Worm (Caenorhabditis elegans) whole organism, L4 larva: Measurements from ENCODE around the gene cnt-2.
A peak's percentile ranks its signal among the peaks of the same experiment; 100 is the strongest.

Experiments used
- F26F4.8 ChIP-seq: fragments of 200-800 bp; sonication (Bioruptor generic); conservative IDR thresholded peaks from 2 replicates; pipeline ENCODE4 v1.3.6; 2022; ENCODE audit warnings: missing genetic modification characterization, missing compliant biosample characterization
- F44E2.7 ChIP-seq: fragments of 200-800 bp; sonication (Bioruptor generic); IDR thresholded peaks from 2 replicates; pipeline ENCODE4 v2.1.2; 2022; ENCODE audit warnings: missing genetic modification characterization, missing compliant biosample characterization
- F49E8.2 ChIP-seq: sonication (generic microtip); optimal IDR thresholded peaks from 2 replicates; lab custom pipeline; 2016; ENCODE audit warnings: missing compliant biosample characterization, mild to moderate bottlenecking, missing genetic modification characterization, borderline replicate concordance
- ZK546.5 ChIP-seq, 2 experiments: sonication (generic microtip); optimal IDR thresholded peaks; 2 replicates each; lab custom pipeline; 2017; ENCODE audit warnings: missing biosample characterization in 2 of 2, missing genetic modification characterization in 2 of 2
- aha-1 ChIP-seq: fragments of 150-350 bp; peaks from one replicate; lab custom pipeline; 2014; ENCODE audit warnings: missing biosample characterization, missing genetic modification characterization
- ceh-62 ChIP-seq: sonication (generic microtip); optimal IDR thresholded peaks from 2 replicates; lab custom pipeline; 2017; ENCODE audit warnings: missing biosample characterization, missing genetic modification characterization
- daf-16 ChIP-seq, 3 experiments: sonication (generic microtip); optimal IDR thresholded peaks; 2 replicates each; lab custom pipeline; 2016 to 2017; ENCODE audit warnings: missing genetic modification characterization in 3 of 3, missing genetic modification reagents in 3 of 3, mild to moderate bottlenecking in 2 of 3, missing compliant biosample characterization in 2 of 3, missing biosample characterization in 1 of 3, moderate library complexity in 1 of 3
- daf-19 ChIP-seq: fragments of 200-800 bp; sonication (Bioruptor generic); conservative IDR thresholded peaks from 2 replicates; pipeline ENCODE4 v1.3.6; 2022; ENCODE audit warnings: missing genetic modification characterization, missing compliant biosample characterization
- dmd-6 ChIP-seq: fragments of 200-800 bp; sonication (Bioruptor generic); IDR thresholded peaks from 2 replicates; pipeline ENCODE4 v1.3.6; 2022; ENCODE audit warnings: missing genetic modification reagents, missing genetic modification characterization, missing compliant biosample characterization
- dmd-8 ChIP-seq: fragments of 200-800 bp; sonication (Bioruptor generic); IDR thresholded peaks from 2 replicates; pipeline ENCODE4 v1.3.6; 2022; ENCODE audit warnings: missing genetic modification characterization, missing compliant biosample characterization
- egl-27 ChIP-seq: sonication (generic microtip); optimal IDR thresholded peaks from 3 replicates; lab custom pipeline; 2017; ENCODE audit warnings: missing biosample characterization, missing genetic modification reagents, missing genetic modification characterization
- egl-43 ChIP-seq: fragments of 200-800 bp; sonication (Bioruptor generic); IDR thresholded peaks from 2 replicates; pipeline ENCODE4 v1.3.6; 2022; ENCODE audit warnings: missing genetic modification reagents, missing genetic modification characterization, missing compliant biosample characterization
- fkh-10 ChIP-seq: fragments of 150-350 bp; optimal IDR thresholded peaks from 2 replicates; lab custom pipeline; 2014; ENCODE audit warnings: missing biosample characterization, missing genetic modification reagents, missing genetic modification characterization
- hif-1 ChIP-seq, 2 experiments: sonication (generic microtip); optimal IDR thresholded peaks; 2 replicates each; lab custom pipeline; 2016 to 2017; ENCODE audit warnings: missing compliant biosample characterization in 2 of 2, missing genetic modification characterization in 2 of 2, missing genetic modification reagents in 2 of 2, missing genotype in 2 of 2, mild to moderate bottlenecking in 1 of 2
- hlh-30 ChIP-seq: sonication (generic microtip); optimal IDR thresholded peaks from 2 replicates; lab custom pipeline; 2017; ENCODE audit warnings: antibody characterized with exemption, mild to moderate bottlenecking, missing genetic modification characterization, missing compliant biosample characterization; ENCODE audit not compliant: insufficient read depth
- lin-15B ChIP-seq: fragments of 150-350 bp; sonication (generic microtip); optimal IDR thresholded peaks from 3 replicates; lab custom pipeline; 2014; ENCODE audit warnings: missing biosample characterization, missing genetic modification characterization
- lin-39 ChIP-seq: fragments of 150-350 bp; optimal IDR thresholded peaks from 2 replicates; lab custom pipeline; 2014; ENCODE audit warnings: missing biosample characterization, missing genetic modification reagents, missing genetic modification characterization
- lsy-2 ChIP-seq, 2 experiments: fragments of 150-350 bp in 1 of 2; sonication (generic microtip) in 1 of 2; optimal IDR thresholded peaks; 2 replicates each; lab custom pipeline; 2014 to 2017; ENCODE audit warnings: missing biosample characterization in 2 of 2, missing genetic modification characterization in 2 of 2
- madf-5 ChIP-seq, 2 experiments: fragments of 200-800 bp; sonication (Bioruptor generic); IDR thresholded peaks; 2 replicates each; pipeline ENCODE4 v1.3.6; 2022; ENCODE audit warnings: missing compliant biosample characterization in 2 of 2, missing genetic modification characterization in 2 of 2
- mdl-1 ChIP-seq, 2 experiments: fragments of 150-350 bp in 1 of 2; sonication (generic microtip) in 1 of 2; optimal IDR thresholded peaks; 2 replicates each; lab custom pipeline; 2014 to 2017; ENCODE audit warnings: missing biosample characterization in 2 of 2, missing genetic modification characterization in 2 of 2
- nhr-237 ChIP-seq: sonication (generic microtip); optimal IDR thresholded peaks from 2 replicates; lab custom pipeline; 2017; ENCODE audit warnings: missing biosample characterization, missing genetic modification characterization
- nhr-28 ChIP-seq: fragments of 150-350 bp; optimal IDR thresholded peaks from 2 replicates; lab custom pipeline; 2014; ENCODE audit warnings: missing biosample characterization, missing genetic modification characterization
- nhr-76 ChIP-seq: fragments of 150-350 bp; optimal IDR thresholded peaks from 2 replicates; lab custom pipeline; 2014; ENCODE audit warnings: missing biosample characterization, missing genetic modification characterization
- nhr-77 ChIP-seq: fragments of 150-350 bp; optimal IDR thresholded peaks from 2 replicates; lab custom pipeline; 2014; ENCODE audit warnings: missing biosample characterization, missing genetic modification characterization
- pha-4 ChIP-seq, 2 experiments: fragments of 150-350 bp in 1 of 2; fragments of 200-800 bp in 1 of 2; sonication (Bioruptor generic) in 1 of 2; IDR thresholded peaks in 1 of 2; optimal IDR thresholded peaks in 1 of 2; 2 replicates each; pipeline versions ENCODE4 v1.3.6 to Lab custom; 2014 to 2022; ENCODE audit warnings: missing genetic modification characterization in 2 of 2, missing genetic modification reagents in 2 of 2, missing biosample characterization in 1 of 2, missing compliant biosample characterization in 1 of 2
- spr-1 ChIP-seq: sonication (generic microtip); optimal IDR thresholded peaks from 2 replicates; lab custom pipeline; 2016; ENCODE audit warnings: mild to moderate bottlenecking, missing genetic modification characterization, missing compliant biosample characterization
- tag-97 ChIP-seq: fragments of 200-800 bp; sonication (Bioruptor generic); IDR thresholded peaks from 2 replicates; pipeline ENCODE4 v1.3.6; 2022; ENCODE audit warnings: missing genetic modification characterization, missing compliant biosample characterization
- unc-62 ChIP-seq, 3 experiments: fragments of 150-350 bp in 1 of 3; sonication (generic microtip); optimal IDR thresholded peaks in 2 of 3; peaks in 1 of 3; 1 replicate in 1 of 3; 2 replicates in 2 of 3; lab custom pipeline; 2014 to 2017; ENCODE audit warnings: missing biosample characterization in 3 of 3, missing genetic modification characterization in 3 of 3, missing genetic modification reagents in 3 of 3, missing genotype in 1 of 3
- zag-1 ChIP-seq: fragments of 150-350 bp; optimal IDR thresholded peaks from 2 replicates; lab custom pipeline; 2014; ENCODE audit warnings: missing biosample characterization, missing genetic modification characterization
- ztf-11 ChIP-seq: fragments of 150-350 bp; optimal IDR thresholded peaks from 2 replicates; lab custom pipeline; 2014; ENCODE audit warnings: missing biosample characterization, missing genetic modification characterization

cnt-2 gene

ce11 chrIII:10689057-10689456 is 34.2 kb downstream of the cnt-2 start, which contains the start of gene Y39A1A.31:
Gene Y39A1A.31, minus strand, starts transcription at chrIII:10689157.
- TF ChIP-seq dmd-8 (no peak), daf-16 (GFP tag; optimal IDR thresholded peaks at IDR 0.05; lab: Kevin White, UChicago) (no peak), daf-16 (tag; optimal IDR thresholded peaks at IDR 0.05; lab: Kevin White, UChicago) (no peak), aha-1 (tag; lab: Kevin White, UChicago) (peak; percentile 64)

- no peak for TF ChIP-seq ceh-62
- TF ChIP-seq egl-27 (tag; lab: Kevin White, UChicago) = no peak
- no peak for TF ChIP-seq lin-15B
- TF ChIP-seq F44E2.7 (GFP tag; lab: Robert Waterston, UW) = no peak
- TF ChIP-seq nhr-237 (tag; lab: Kevin White, UChicago) = no peak
- TF ChIP-seq ZK546.5 (tag; optimal IDR thresholded peaks at IDR 0.05; lab: Kevin White, UChicago) = no peak
- no peak for TF ChIP-seq ztf-11 (tag; lab: Kevin White, UChicago)
- no peak for TF ChIP-seq hif-1 (tag; optimal IDR thresholded peaks at IDR 0.05; lab: Kevin White, UChicago)
- no peak for TF ChIP-seq dmd-6
- no peak for TF ChIP-seq daf-19 (GFP tag; lab: Robert Waterston, UW)
- no peak for TF ChIP-seq egl-43 (GFP tag; lab: Robert Waterston, UW)
Measured at ce11 chrIII:10691019-10691418, 36.2 kb downstream of the cnt-2 start, which contains the start of gene Y39A1A.17. Gene Y39A1A.17, minus strand, starts transcription at chrIII:10691119.

- peak; percentile 38 for TF ChIP-seq nhr-28 (tag; lab: Kevin White, UChicago)
- TF ChIP-seq mdl-1 (tag; optimal IDR thresholded peaks at IDR 0.05; lab: Kevin White, UChicago) = no peak
Measured at ce11 chrIII:10694294-10694693, 39.5 kb downstream of the cnt-2 start, which contains the start of the genes Y39A1A.18 and fmo-3. Gene Y39A1A.18, minus strand, starts transcription at chrIII:10694485. Gene fmo-3, plus strand, starts transcription at chrIII:10694681.

- TF ChIP-seq aha-1 (tag; lab: Kevin White, UChicago) (peak; percentile 83), F26F4.8 (GFP tag; lab: Robert Waterston, UW) (no peak)
Measured at ce11 chrIII:10700460-10700859, 45.6 kb downstream of the cnt-2 start, which contains the start of gene Y39A1A.20. Gene Y39A1A.20, minus strand, starts transcription at chrIII:10700560.

DNA sequence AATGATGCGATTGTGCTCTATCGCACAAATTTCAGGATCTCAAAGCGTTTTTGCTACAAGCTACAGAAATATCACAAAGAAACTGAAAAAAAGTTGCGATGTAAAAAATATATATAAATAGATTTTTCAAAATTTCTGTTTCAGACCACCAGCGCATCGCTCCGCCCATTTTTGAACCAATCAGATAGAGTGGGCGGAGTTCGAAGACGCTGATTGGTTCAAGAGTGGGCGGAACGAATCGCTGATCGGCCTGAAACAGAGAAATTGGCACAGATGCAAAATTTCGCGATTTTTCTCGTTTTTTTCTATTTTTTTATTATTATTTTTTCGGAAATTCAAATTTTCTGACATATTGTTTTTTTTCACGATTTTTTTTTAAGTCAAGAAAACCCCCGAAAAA is 48.0 kb downstream of the cnt-2 start:
- no peak for TF ChIP-seq hif-1 (tag; optimal IDR thresholded peaks at IDR 0.05; lab: Kevin White, UChicago)
- no peak for TF ChIP-seq tag-97
- TF ChIP-seq zag-1 (tag; lab: Kevin White, UChicago) = no peak
- TF ChIP-seq dmd-8 = no peak
- TF ChIP-seq nhr-76 (tag; lab: Kevin White, UChicago) = no peak
- TF ChIP-seq fkh-10 (GFP tag; lab: Kevin White, UChicago) = no peak
- TF ChIP-seq spr-1 (tag; lab: Kevin White, UChicago) = no peak
- TF ChIP-seq nhr-77 (tag; lab: Kevin White, UChicago) = no peak
- TF ChIP-seq lin-39 (tag; lab: Kevin White, UChicago) = no peak
- TF ChIP-seq pha-4 (GFP tag; IDR thresholded peaks at IDR 0.05; lab: Robert Waterston, UW) = no peak
- no peak for TF ChIP-seq pha-4 (tag; optimal IDR thresholded peaks at IDR 0.05; lab: Kevin White, UChicago)
- no peak for TF ChIP-seq F49E8.2
- TF ChIP-seq hlh-30 = no peak

ce11 chrIII:10703833-10704232 is 49.0 kb downstream of the cnt-2 start:
- TF ChIP-seq aha-1 (tag; lab: Kevin White, UChicago) (peak; percentile 88), lsy-2 (tag; optimal IDR thresholded peaks at IDR 0.05; lab: Kevin White, UChicago) (no peak)
- TF ChIP-seq, all 104 proteins: peak for 1

DNA sequence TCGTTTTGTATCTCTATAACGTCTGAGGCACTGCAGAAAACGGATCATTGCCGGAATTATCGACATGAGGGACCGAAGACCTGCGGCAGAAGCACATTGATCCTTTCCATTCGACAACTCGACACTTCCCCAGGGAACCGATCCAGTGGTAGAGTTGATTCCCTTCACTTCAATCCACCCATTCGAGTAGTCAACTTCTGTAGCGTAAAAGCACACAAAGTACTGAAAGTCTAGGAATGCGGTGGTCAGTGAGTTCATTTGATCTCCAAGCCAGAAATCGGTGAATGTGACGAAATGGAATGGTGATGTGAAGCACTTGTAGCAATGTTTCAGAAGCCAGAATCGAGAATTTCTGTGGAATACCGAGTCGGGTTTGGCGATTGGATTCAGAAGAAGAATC is 49.7 kb downstream of the cnt-2 start:
- TF ChIP-seq madf-5 (GFP tag; IDR thresholded peaks at IDR 0.05; lab: Robert Waterston, UW) (no peak), unc-62 (GFP tag; optimal IDR thresholded peaks at IDR 0.05 in 1 of 2; lab: Kevin White, UChicago) (peak in 1 of 2 experiments; percentile 95), unc-62 (tag; optimal IDR thresholded peaks at IDR 0.05; lab: Kevin White, UChicago) (no peak)
